Fruit fly (Drosophila melanogaster) whole organism, embryonic: ENCODE data around the gene Rabex-5.
A peak's percentile ranks its signal among the peaks of the same experiment; 100 is the strongest.

Source experiments
- B-H1 ChIP-seq: fragments of 200-800 bp; sonication (Bioruptor generic); IDR thresholded peaks from 3 replicates; pipeline ENCODE4 v1.3.6; 2022; ENCODE audit warnings: missing biosample characterization, missing genetic modification characterization
- Blimp-1 ChIP-seq: fragments of 200-800 bp; sonication (Bioruptor generic); optimal IDR thresholded peaks from 3 replicates; lab custom pipeline; 2018; ENCODE audit warnings: missing biosample characterization, missing genetic modification characterization, mild to moderate bottlenecking, moderate library complexity, missing genetic modification reagents
- CG12104 ChIP-seq: fragments of 200-800 bp; sonication (Bioruptor generic); optimal IDR thresholded peaks from 3 replicates; lab custom pipeline; 2016; ENCODE audit warnings: missing biosample characterization, missing genetic modification characterization
- CG12155 ChIP-seq: fragments of 200-800 bp; sonication (Bioruptor generic); optimal IDR thresholded peaks from 3 replicates; lab custom pipeline; 2016; ENCODE audit warnings: missing biosample characterization, missing genetic modification characterization
- CG13123 ChIP-seq: fragments of 200-800 bp; sonication (Bioruptor generic); optimal IDR thresholded peaks from 2 replicates; lab custom pipeline; 2016; ENCODE audit warnings: missing biosample characterization, missing genetic modification characterization
- CG13287 ChIP-seq: fragments of 200-800 bp; sonication (Bioruptor generic); IDR thresholded peaks from 2 replicates; pipeline ENCODE4 v1.3.6; 2022; ENCODE audit warnings: missing biosample characterization, missing genetic modification characterization; ENCODE audit not compliant: partially characterized antibody
- CG13624 ChIP-seq: fragments of 200-800 bp; sonication (Bioruptor generic); optimal IDR thresholded peaks from 2 replicates; lab custom pipeline; 2016; ENCODE audit warnings: missing biosample characterization, missing genetic modification characterization
- CG14050 ChIP-seq: fragments of 200-800 bp; sonication (Bioruptor generic); IDR thresholded peaks from 3 replicates; pipeline ENCODE4 v1.3.6; 2022; ENCODE audit warnings: missing biosample characterization, missing genetic modification characterization
- CG18476 ChIP-seq: fragments of 200-800 bp; sonication (Bioruptor generic); optimal IDR thresholded peaks from 2 replicates; lab custom pipeline; 2016; ENCODE audit warnings: missing biosample characterization, mild to moderate bottlenecking, missing genetic modification characterization
- CG34224 ChIP-seq: fragments of 200-800 bp; sonication (Bioruptor generic); IDR thresholded peaks from 3 replicates; pipeline ENCODE4 v1.3.6; 2022; ENCODE audit warnings: missing biosample characterization, missing genetic modification characterization; ENCODE audit not compliant: partially characterized antibody
- CG4328 ChIP-seq: fragments of 200-800 bp; sonication (Bioruptor generic); optimal IDR thresholded peaks from 3 replicates; lab custom pipeline; 2017; ENCODE audit warnings: missing biosample characterization, missing genetic modification reagents, missing genetic modification characterization
- CG6791 ChIP-seq: fragments of 200-800 bp; sonication (Bioruptor generic); IDR thresholded peaks from 3 replicates; pipeline ENCODE4 v1.3.6; 2022; ENCODE audit warnings: missing biosample characterization, missing genetic modification characterization; ENCODE audit not compliant: partially characterized antibody
- CG6813 ChIP-seq: fragments of 200-800 bp; sonication (Bioruptor generic); optimal IDR thresholded peaks from 2 replicates; lab custom pipeline; 2017; ENCODE audit warnings: missing biosample characterization, missing genetic modification characterization, mild to moderate bottlenecking, moderate library complexity, missing genetic modification reagents
- CG7556 ChIP-seq: fragments of 200-800 bp; sonication (Bioruptor generic); optimal IDR thresholded peaks from 2 replicates; lab custom pipeline; 2017; ENCODE audit warnings: missing biosample characterization, mild to moderate bottlenecking, missing genetic modification characterization
- CG9932 ChIP-seq: fragments of 200-800 bp; sonication (Bioruptor generic); IDR thresholded peaks from 2 replicates; pipeline ENCODE4 v1.3.6; 2022; ENCODE audit warnings: missing biosample characterization, missing genetic modification characterization
- CTCF ChIP-seq: fragments of 200-800 bp; sonication (Bioruptor generic); optimal IDR thresholded peaks from 2 replicates; lab custom pipeline; 2017; ENCODE audit warnings: missing biosample characterization, mild to moderate bottlenecking, missing genetic modification characterization, moderate library complexity
- CkIIα-i1 ChIP-seq: fragments of 200-800 bp; sonication (Bioruptor generic); IDR thresholded peaks from 2 replicates; pipeline ENCODE4 v1.3.6; 2022; ENCODE audit warnings: missing biosample characterization, missing genetic modification characterization
- Ets97D ChIP-seq: fragments of 200-800 bp; sonication (Bioruptor generic); optimal IDR thresholded peaks from 3 replicates; lab custom pipeline; 2016; ENCODE audit warnings: missing biosample characterization, missing genetic modification characterization
- Hr51 ChIP-seq, 2 experiments: fragments of 200-800 bp; sonication (Bioruptor generic); optimal IDR thresholded peaks; 2 replicates in 1 of 2; 3 replicates in 1 of 2; lab custom pipeline; 2016 to 2018; ENCODE audit warnings: missing biosample characterization in 2 of 2, missing genetic modification characterization in 2 of 2, mild to moderate bottlenecking in 1 of 2, moderate library complexity in 1 of 2
- Lpt ChIP-seq: fragments of >200 bp; optimal IDR thresholded peaks from 2 replicates; lab custom pipeline; 2018; ENCODE audit warnings: missing biosample characterization, missing genetic modification characterization
- Mad ChIP-seq: fragments of 200-800 bp; sonication (Bioruptor generic); optimal IDR thresholded peaks from 2 replicates; lab custom pipeline; 2016; ENCODE audit warnings: missing biosample characterization, missing genetic modification characterization
- Max ChIP-seq: fragments of 200-800 bp; sonication (Bioruptor generic); optimal IDR thresholded peaks from 2 replicates; lab custom pipeline; 2016; ENCODE audit warnings: missing biosample characterization, mild to moderate bottlenecking, missing genetic modification characterization
- NK7.1 ChIP-seq: fragments of 200-800 bp; sonication (Bioruptor generic); optimal IDR thresholded peaks from 3 replicates; lab custom pipeline; 2016; ENCODE audit warnings: missing biosample characterization, missing genetic modification characterization
- NfI ChIP-seq: fragments of 200-800 bp; sonication (Bioruptor generic); optimal IDR thresholded peaks from 3 replicates; lab custom pipeline; 2018; ENCODE audit warnings: missing biosample characterization, mild to moderate bottlenecking, missing genetic modification characterization, moderate library complexity
- Opbp ChIP-seq: fragments of 200-800 bp; sonication (Bioruptor generic); IDR thresholded peaks from 3 replicates; pipeline ENCODE4 v1.3.6; 2022; ENCODE audit warnings: missing biosample characterization, missing genetic modification characterization; ENCODE audit not compliant: partially characterized antibody
- Ravus ChIP-seq: fragments of 200-800 bp; sonication (Bioruptor generic); IDR thresholded peaks from 2 replicates; pipeline ENCODE4 v1.3.6; 2022; ENCODE audit warnings: missing biosample characterization, missing genetic modification characterization
- Sry-β ChIP-seq: fragments of 200-800 bp; sonication (Bioruptor generic); optimal IDR thresholded peaks from 2 replicates; lab custom pipeline; 2018; ENCODE audit warnings: missing biosample characterization, mild to moderate bottlenecking, missing genetic modification characterization, moderate library complexity
- Ssrp ChIP-seq: fragments of 200-800 bp; sonication (Bioruptor generic); optimal IDR thresholded peaks from 2 replicates; lab custom pipeline; 2018; ENCODE audit warnings: missing biosample characterization, mild to moderate bottlenecking, missing genetic modification characterization, moderate library complexity
- Taf1 ChIP-seq: fragments of 200-800 bp; sonication (Bioruptor generic); IDR thresholded peaks from 2 replicates; pipeline ENCODE4 v1.3.6; 2022; ENCODE audit warnings: missing biosample characterization, missing genetic modification characterization
- YL-1 ChIP-seq: fragments of 200-800 bp; sonication (Bioruptor generic); optimal IDR thresholded peaks from 3 replicates; lab custom pipeline; 2017; ENCODE audit warnings: missing biosample characterization, mild to moderate bottlenecking, missing genetic modification characterization
- ara ChIP-seq: fragments of 200-800 bp; sonication (Bioruptor generic); IDR thresholded peaks from 2 replicates; pipeline ENCODE4 v1.3.6; 2022; ENCODE audit warnings: missing biosample characterization, missing genetic modification characterization
- ato ChIP-seq: fragments of 200-800 bp; sonication (Bioruptor generic); IDR thresholded peaks from 2 replicates; pipeline ENCODE4 v1.3.6; 2022; ENCODE audit warnings: missing biosample characterization, missing genetic modification characterization; ENCODE audit not compliant: partially characterized antibody
- bigmax ChIP-seq: fragments of 200-800 bp; sonication (Bioruptor generic); optimal IDR thresholded peaks from 2 replicates; lab custom pipeline; 2018; ENCODE audit warnings: missing biosample characterization, mild to moderate bottlenecking, missing genetic modification characterization
- crol ChIP-seq: fragments of 200-800 bp; sonication (Bioruptor generic); IDR thresholded peaks from 2 replicates; pipeline ENCODE4 v1.3.6; 2022; ENCODE audit warnings: missing biosample characterization, missing genetic modification characterization
- crp ChIP-seq, 2 experiments: fragments of 200-800 bp; sonication (Bioruptor generic); optimal IDR thresholded peaks; 2 replicates in 1 of 2; 3 replicates in 1 of 2; lab custom pipeline; 2017; ENCODE audit warnings: missing biosample characterization in 2 of 2, missing genetic modification characterization in 2 of 2, mild to moderate bottlenecking in 1 of 2, moderate library complexity in 1 of 2
- cwo ChIP-seq: fragments of 200-800 bp; sonication (Bioruptor generic); optimal IDR thresholded peaks from 3 replicates; lab custom pipeline; 2017; ENCODE audit warnings: missing biosample characterization, missing genetic modification characterization, mild to moderate bottlenecking, moderate library complexity, missing genetic modification reagents
- gro ChIP-seq: fragments of 200-800 bp; sonication (Bioruptor generic); optimal IDR thresholded peaks from 2 replicates; lab custom pipeline; 2016; ENCODE audit warnings: missing biosample characterization, missing genetic modification characterization
- hb ChIP-seq: fragments of 200-800 bp; sonication (Bioruptor generic); IDR thresholded peaks from 3 replicates; pipeline ENCODE4 v1.3.6; 2022; ENCODE audit warnings: missing biosample characterization, missing genetic modification characterization; ENCODE audit not compliant: partially characterized antibody
- insv ChIP-seq, 2 experiments: fragments of 200-800 bp; sonication (Bioruptor generic); optimal IDR thresholded peaks; 3 replicates each; lab custom pipeline; 2016 to 2018; ENCODE audit warnings: missing biosample characterization in 2 of 2, missing genetic modification characterization in 2 of 2
- mld ChIP-seq: fragments of 200-800 bp; sonication (Bioruptor generic); IDR thresholded peaks from 3 replicates; pipeline ENCODE4 v1.3.6; 2022; ENCODE audit warnings: missing biosample characterization, missing genetic modification characterization; ENCODE audit not compliant: partially characterized antibody
- org-1 ChIP-seq: fragments of 200-800 bp; sonication (Bioruptor generic); optimal IDR thresholded peaks from 2 replicates; lab custom pipeline; 2017; ENCODE audit warnings: missing biosample characterization, missing genetic modification characterization
- pb ChIP-seq: fragments of 200-800 bp; sonication (Bioruptor generic); optimal IDR thresholded peaks from 3 replicates; lab custom pipeline; 2016; ENCODE audit warnings: missing biosample characterization, missing genetic modification characterization
- prd ChIP-seq, 3 experiments: fragments of >200 bp in 2 of 3; fragments of 200-800 bp in 1 of 3; sonication (Bioruptor generic) in 1 of 3; optimal IDR thresholded peaks in 2 of 3; IDR thresholded peaks in 1 of 3; 2 replicates in 2 of 3; 3 replicates in 1 of 3; pipeline versions ENCODE4 v1.3.6 to Lab custom; 2017 to 2022; ENCODE audit warnings: missing biosample characterization in 1 of 3, missing genetic modification characterization in 1 of 3
- shn ChIP-seq: fragments of 200-800 bp; sonication (Bioruptor generic); optimal IDR thresholded peaks from 3 replicates; lab custom pipeline; 2016; ENCODE audit warnings: missing biosample characterization, missing genetic modification characterization
- sima ChIP-seq: fragments of 200-800 bp; sonication (Bioruptor generic); optimal IDR thresholded peaks from 2 replicates; lab custom pipeline; 2016; ENCODE audit warnings: missing biosample characterization, missing genetic modification characterization
- sug ChIP-seq: fragments of 200-800 bp; optimal IDR thresholded peaks from 2 replicates; lab custom pipeline; 2019; ENCODE audit warnings: missing biosample characterization, mild to moderate bottlenecking, missing genetic modification characterization, moderate library complexity
- trem ChIP-seq: fragments of 200-800 bp; optimal IDR thresholded peaks from 3 replicates; lab custom pipeline; 2019; ENCODE audit warnings: missing biosample characterization, mild to moderate bottlenecking, missing genetic modification characterization, moderate library complexity
- tup ChIP-seq: fragments of 200-800 bp; sonication (Bioruptor generic); optimal IDR thresholded peaks from 2 replicates; lab custom pipeline; 2016; ENCODE audit warnings: missing biosample characterization, mild to moderate bottlenecking, missing genetic modification characterization, moderate library complexity
- zf30C ChIP-seq: fragments of 200-800 bp; sonication (Bioruptor generic); optimal IDR thresholded peaks from 3 replicates; lab custom pipeline; 2018; ENCODE audit warnings: missing biosample characterization, mild to moderate bottlenecking, missing genetic modification characterization
- zfh2 ChIP-seq: fragments of 200-800 bp; sonication (Bioruptor generic); optimal IDR thresholded peaks from 2 replicates; lab custom pipeline; 2016; ENCODE audit warnings: missing biosample characterization, missing genetic modification characterization

Rabex-5 gene

DNA sequence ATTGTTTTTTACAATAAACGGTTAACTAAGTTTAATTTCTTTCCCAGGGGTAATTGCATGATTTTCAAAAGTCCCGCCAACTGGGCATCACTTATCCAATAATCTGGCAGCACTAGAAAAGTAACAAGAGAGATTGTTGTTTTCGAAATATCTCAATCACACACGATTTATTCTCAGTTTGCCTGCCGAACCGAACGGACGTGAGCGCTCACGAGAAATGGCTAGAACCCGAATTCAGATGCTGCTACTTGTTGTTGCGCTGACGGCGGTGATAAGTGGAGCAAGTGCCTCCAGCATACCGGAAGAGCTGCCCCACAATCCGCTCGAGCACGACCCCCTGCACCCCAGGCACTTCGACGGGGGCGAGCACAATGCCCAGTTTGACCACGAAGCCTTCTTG lies 2.8 kb downstream of the Rabex-5 start, which contains the start of gene scf (continued):
- TF ChIP-seq tup (GFP tag; lab: Kevin White, UChicago) = no peak
- TF ChIP-seq YL-1 (GFP tag; lab: Kevin White, UChicago) = peak; percentile 39
- TF ChIP-seq zfh2 (GFP tag; lab: Kevin White, UChicago) = no peak
- no peak for TF ChIP-seq CG6813 (GFP tag; lab: Kevin White, UChicago)
- no peak for TF ChIP-seq CG4328 (GFP tag; lab: Kevin White, UChicago)
- no peak for TF ChIP-seq Ets97D (GFP tag; lab: Kevin White, UChicago)
- TF ChIP-seq Mad (GFP tag; lab: Kevin White, UChicago) = no peak
- no peak for TF ChIP-seq Ssrp (tag; lab: Kevin White, UChicago)
- TF ChIP-seq ara (GFP tag; lab: Robert Waterston, UW) = no peak
- TF ChIP-seq CG7556 (GFP tag; lab: Kevin White, UChicago) = no peak
- no peak for TF ChIP-seq sima (GFP tag; lab: Kevin White, UChicago)
- TF ChIP-seq Taf1 = no peak
- no peak for TF ChIP-seq CG14050 (GFP tag; lab: Robert Waterston, UW)
- TF ChIP-seq pb = peak; percentile 41
- peak; percentile 40 for TF ChIP-seq sug (tag; lab: Kevin White, UChicago)
- TF ChIP-seq Blimp-1 (GFP tag; lab: Kevin White, UChicago) = no peak
- peak; percentile 88 for TF ChIP-seq Sry-β (GFP tag; lab: Kevin White, UChicago)
- no peak for TF ChIP-seq prd (optimal IDR thresholded peaks at IDR 0.05; lab: Kevin White, UChicago)
- 0 out of 3 replicates have a peak, but pooled peaks have one; percentile 32 for TF ChIP-seq prd (GFP tag; IDR thresholded peaks at IDR 0.05; lab: Robert Waterston, UW)
- TF ChIP-seq CG9932 = peak; percentile 36
- TF ChIP-seq bigmax = no peak
- no peak for TF ChIP-seq CG13123 (GFP tag; lab: Kevin White, UChicago)
- TF ChIP-seq Hr51 (GFP tag; optimal IDR thresholded peaks at IDR 0.05; lab: Kevin White, UChicago) = no peak
- TF ChIP-seq Ravus = no peak
- TF ChIP-seq insv (GFP tag; optimal IDR thresholded peaks at IDR 0.05; lab: Kevin White, UChicago) = peak in 1 of 2 experiments; percentile 20
- no peak for TF ChIP-seq org-1 (GFP tag; lab: Kevin White, UChicago)
- no peak for TF ChIP-seq NK7.1
- no peak for TF ChIP-seq ato (GFP tag; lab: Robert Waterston, UW)
- TF ChIP-seq shn (GFP tag; lab: Kevin White, UChicago) = no peak
- TF ChIP-seq Opbp = peak; percentile 52; the same call in 2 of the 3 replicates
- 0 out of 3 replicates have a peak, but pooled peaks have one; percentile 27 for TF ChIP-seq CG6791
- TF ChIP-seq CTCF (GFP tag; lab: Kevin White, UChicago) = peak; percentile 33
- TF ChIP-seq CG12155 (GFP tag; lab: Kevin White, UChicago) = no peak
- peak; percentile 63 for TF ChIP-seq CG13287 (GFP tag; lab: Robert Waterston, UW)
- TF ChIP-seq Max (GFP tag; lab: Kevin White, UChicago) = no peak
- peak; percentile 50 for TF ChIP-seq CG34224 (GFP tag; lab: Robert Waterston, UW)
- TF ChIP-seq zf30C = no peak
- TF ChIP-seq CG18476 (GFP tag; lab: Kevin White, UChicago) = no peak
- peak; percentile 11 for TF ChIP-seq CG13624 (GFP tag; lab: Kevin White, UChicago)
- TF ChIP-seq cwo (GFP tag; lab: Kevin White, UChicago) = no peak
- no peak for TF ChIP-seq NfI (GFP tag; lab: Kevin White, UChicago)
- TF ChIP-seq hb (GFP tag; lab: Robert Waterston, UW) = no peak
- no peak for TF ChIP-seq crp (GFP tag; optimal IDR thresholded peaks at IDR 0.05; lab: Kevin White, UChicago)
- peak; percentile 71 for TF ChIP-seq trem (tag; lab: Kevin White, UChicago)
- TF ChIP-seq B-H1 (GFP tag; lab: Robert Waterston, UW) = no peak; the same call in 2 of the 3 replicates
- TF ChIP-seq Lpt (GFP tag; lab: Kevin White, UChicago) = no peak
- TF ChIP-seq mld (GFP tag; lab: Robert Waterston, UW) = no peak
- TF ChIP-seq gro (GFP tag; lab: Kevin White, UChicago) = peak; percentile 60
- no peak for TF ChIP-seq CkIIα-i1 (GFP tag; lab: Robert Waterston, UW)
- no peak for TF ChIP-seq CG12104 (GFP tag; lab: Kevin White, UChicago)
- TF ChIP-seq crol (GFP tag; lab: Robert Waterston, UW) = 0 out of 2 replicates have a peak, but pooled peaks have one; percentile 29
